Fruit fly (Drosophila melanogaster): ENCODE results near the gene CG3397.
A peak's percentile ranks its signal among the peaks of the same experiment; 100 is the strongest.

Gene CG3397

dm6 chr3R:11962739-11963214 lies 21.6 kb downstream of the CG3397 start, which contains the start of the genes CG3281 and aurA (continued):
- TF ChIP-seq CG17359 (tag; optimal IDR thresholded peaks at IDR 0.05) = peak; percentile 60
- TF ChIP-seq Xrp1 (GFP tag; IDR thresholded peaks at IDR 0.05) = peak; percentile 51; the same call in 1 of the 2 replicates
- TF ChIP-seq CG14014 (GFP tag; IDR thresholded peaks at IDR 0.05) = peak; percentile 54; the same call in 1 of the 2 replicates
- no peak for TF ChIP-seq CG12769 (tag; optimal IDR thresholded peaks at IDR 0.05)
- peak; percentile 21; the same call in 1 of the 2 replicates for TF ChIP-seq CG10366 (GFP tag; IDR thresholded peaks at IDR 0.05)
- no peak for TF ChIP-seq hkb (optimal IDR thresholded peaks at IDR 0.05)
- TF ChIP-seq hkb (GFP tag; IDR thresholded peaks at IDR 0.05) = 0 out of 2 replicates have a peak, but pooled peaks have one; percentile 40
- TF ChIP-seq Hr3 (GFP tag; optimal IDR thresholded peaks at IDR 0.05) = peak; percentile 78
- 0 out of 2 replicates have a peak, but pooled peaks have one; percentile 5 for TF ChIP-seq CG17328 (GFP tag; IDR thresholded peaks at IDR 0.05)
- TF ChIP-seq CG1603 (tag; optimal IDR thresholded peaks at IDR 0.05) = peak; percentile 48
- TF ChIP-seq wor (GFP tag; IDR thresholded peaks at IDR 0.05) = peak; percentile 16; the same call in 1 of the 2 replicates
- no peak for TF ChIP-seq CG30431 (GFP tag; optimal IDR thresholded peaks at IDR 0.05)
- no peak for TF ChIP-seq Adf1 (GFP tag; IDR thresholded peaks at IDR 0.05)
- TF ChIP-seq Eip74EF (GFP tag; optimal IDR thresholded peaks at IDR 0.05) = no peak
- TF ChIP-seq Oli (tag; optimal IDR thresholded peaks at IDR 0.05) = peak; percentile 44
- peak; percentile 76 for TF ChIP-seq CG17829 (tag; optimal IDR thresholded peaks at IDR 0.05)
- TF ChIP-seq Doc3 (GFP tag; IDR thresholded peaks at IDR 0.05; ENCODE audit: partially characterized antibody) = peak; percentile 98
- peak; percentile 20 for TF ChIP-seq CG2202 (tag; optimal IDR thresholded peaks at IDR 0.05)
- TF ChIP-seq odd (GFP tag; optimal IDR thresholded peaks at IDR 0.05) = no peak
- TF ChIP-seq CG12236 (GFP tag; optimal IDR thresholded peaks at IDR 0.05) = peak; percentile 20
- no peak for TF ChIP-seq tap (tag; optimal IDR thresholded peaks at IDR 0.05)
- no peak for TF ChIP-seq NK7.1 (GFP tag; optimal IDR thresholded peaks at IDR 0.05)
- peak; percentile 83 for TF ChIP-seq Hsf (GFP tag; optimal IDR thresholded peaks at IDR 0.05)
- TF ChIP-seq CG42726 (GFP tag; IDR thresholded peaks at IDR 0.05; ENCODE audit: partially characterized antibody) = peak; percentile 84
- TF ChIP-seq CG7357 (GFP tag; IDR thresholded peaks at IDR 0.05) = peak; percentile 59; the same call in 1 of the 3 replicates
- peak in 1 of 3 experiments; percentile 80 for TF ChIP-seq lola (GFP tag; optimal IDR thresholded peaks at IDR 0.05)
- no peak for TF ChIP-seq CG10431 (GFP tag; optimal IDR thresholded peaks at IDR 0.05)
- TF ChIP-seq Nf-YB (GFP tag; optimal IDR thresholded peaks at IDR 0.05) = peak; percentile 45
- no peak for TF ChIP-seq CG12219 (GFP tag; optimal IDR thresholded peaks at IDR 0.05)
- no peak for TF ChIP-seq CG17568 (GFP tag; optimal IDR thresholded peaks at IDR 0.05)
- TF ChIP-seq CG12744 (GFP tag; optimal IDR thresholded peaks at IDR 0.05) = peak; percentile 39
- no peak for TF ChIP-seq rib (GFP tag; IDR thresholded peaks at IDR 0.05)
- peak; percentile 36 for TF ChIP-seq CrebB (tag; optimal IDR thresholded peaks at IDR 0.05)
- TF ChIP-seq CG14860 (GFP tag; IDR thresholded peaks at IDR 0.05; ENCODE audit: partially characterized antibody) = peak; percentile 96
- no peak for TF ChIP-seq CG5953 (GFP tag; IDR thresholded peaks at IDR 0.05)
- peak; percentile 73 for TF ChIP-seq sd (tag; optimal IDR thresholded peaks at IDR 0.05)
- TF ChIP-seq CG13287 (GFP tag; IDR thresholded peaks at IDR 0.05; ENCODE audit: partially characterized antibody) = peak; percentile 97
- TF ChIP-seq MTF-1 (GFP tag; optimal IDR thresholded peaks at IDR 0.05; ENCODE audit: borderline replicate concordance) = peak; percentile 7
- no peak for TF ChIP-seq bigmax (GFP tag; optimal IDR thresholded peaks at IDR 0.05)
- TF ChIP-seq CG17612 (GFP tag; IDR thresholded peaks at IDR 0.05) = no peak
- TF ChIP-seq gem (tag; optimal IDR thresholded peaks at IDR 0.05) = peak; percentile 78
- TF ChIP-seq HLH4C (GFP tag; IDR thresholded peaks at IDR 0.05; ENCODE audit: partially characterized antibody) = peak; percentile 93
- TF ChIP-seq Mad (GFP tag; optimal IDR thresholded peaks at IDR 0.05) = peak; percentile 50
- no peak for TF ChIP-seq zfh1 (GFP tag; IDR thresholded peaks at IDR 0.05)
- no peak for TF ChIP-seq Dfd (GFP tag; optimal IDR thresholded peaks at IDR 0.05)
- TF ChIP-seq CG4282 (GFP tag; optimal IDR thresholded peaks at IDR 0.05) = peak; percentile 36
- peak; percentile 88 for TF ChIP-seq CG7963 (GFP tag; IDR thresholded peaks at IDR 0.05; ENCODE audit: partially characterized antibody)
- peak; percentile 19; the same call in 1 of the 2 replicates for TF ChIP-seq HLH3B (GFP tag; IDR thresholded peaks at IDR 0.05)
- TF ChIP-seq vnd (GFP tag; IDR thresholded peaks at IDR 0.05; ENCODE audit: partially characterized antibody) = peak; percentile 97
